Worm (Caenorhabditis elegans): ENCODE measurements around the gene T10C6.16.

DNA sequence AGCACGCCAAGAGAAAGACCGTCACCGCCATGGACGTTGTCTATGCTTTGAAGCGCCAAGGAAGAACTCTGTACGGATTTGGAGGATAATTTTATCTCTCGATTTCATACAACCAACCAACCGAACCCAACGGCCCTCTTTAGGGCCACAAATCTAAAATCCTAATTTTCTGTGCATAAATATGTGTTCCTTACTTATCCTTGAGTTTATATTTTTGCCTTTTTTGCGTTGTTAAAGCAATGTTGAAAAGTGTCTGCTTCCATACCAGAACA, 9.9 kb upstream of the T10C6.16 start:
- TF ChIP-seq hmg-4 (GFP tag; optimal IDR thresholded peaks at IDR 0.05): no peak
- TF ChIP-seq sea-1 (GFP tag; conservative IDR thresholded peaks at IDR 0.05): no peak
- no peak for TF ChIP-seq flt-1 (GFP tag; IDR thresholded peaks at IDR 0.05)
- TF ChIP-seq tbx-37 (GFP tag; conservative IDR thresholded peaks at IDR 0.05): no peak
- TF ChIP-seq pes-1 (GFP tag; IDR thresholded peaks at IDR 0.05): no peak
- no peak for TF ChIP-seq ceh-13 (GFP tag; optimal IDR thresholded peaks at IDR 0.05)

Measured in whole organism, early embryonic.